Fruit fly (Drosophila melanogaster): ENCODE data around the gene dpr14.

The dpr14 gene

dm6 chrX:7908239-7909068 lies at the start of gene dpr14, which contains the start of gene spidey:
Gene dpr14, minus strand, starts transcription at chrX:7908286.
Gene spidey, plus strand, starts transcription at chrX:7908931.
- peak; percentile 85 for TF ChIP-seq CG17801 (GFP tag; optimal IDR thresholded peaks at IDR 0.05; ENCODE audit: partially characterized antibody)

dm6 chrX:7955890-7956289 lies 47.8 kb upstream of the dpr14 start, which contains the start of the genes CG15332 and CG15330:
Gene CG15332, minus strand, starts transcription at chrX:7955990.
Gene CG15330, plus strand, starts transcription at chrX:7956064.
- TF ChIP-seq CG17801 (GFP tag; optimal IDR thresholded peaks at IDR 0.05; ENCODE audit: partially characterized antibody), result no peak

- peak; percentile 90 for TF ChIP-seq CG17801 (GFP tag; optimal IDR thresholded peaks at IDR 0.05; ENCODE audit: partially characterized antibody)
Measured at dm6 chrX:7946858-7947313, 38.8 kb upstream of the dpr14 start, which contains the start of gene orion. Gene orion, minus strand, starts transcription at chrX:7946908.

dm6 chrX:7944772-7945722 lies 37.0 kb upstream of the dpr14 start:
- TF ChIP-seq CG17801 (GFP tag; optimal IDR thresholded peaks at IDR 0.05; ENCODE audit: partially characterized antibody), result peak; percentile 48

- no peak for TF ChIP-seq CG17801 (GFP tag; optimal IDR thresholded peaks at IDR 0.05; ENCODE audit: partially characterized antibody)
Measured at dm6 chrX:7944151-7944713, 36.1 kb upstream of the dpr14 start.

- no peak for TF ChIP-seq CG17801 (GFP tag; optimal IDR thresholded peaks at IDR 0.05; ENCODE audit: partially characterized antibody)
Measured at dm6 chrX:7938482-7938804, 30.4 kb upstream of the dpr14 start.

dm6 chrX:7937588-7938481 lies 29.7 kb upstream of the dpr14 start:
- peak; percentile 81 for TF ChIP-seq CG17801 (GFP tag; optimal IDR thresholded peaks at IDR 0.05; ENCODE audit: partially characterized antibody)

- TF ChIP-seq CG17801 (GFP tag; optimal IDR thresholded peaks at IDR 0.05; ENCODE audit: partially characterized antibody), result peak; percentile 48
Measured at dm6 chrX:7935798-7936572, 27.9 kb upstream of the dpr14 start, which contains the start of gene Ubr3. Gene Ubr3, plus strand, starts transcription at chrX:7935896.

- peak; percentile 89 for TF ChIP-seq CG17801 (GFP tag; optimal IDR thresholded peaks at IDR 0.05; ENCODE audit: partially characterized antibody)
Measured at dm6 chrX:7934679-7935078, 26.6 kb upstream of the dpr14 start, which contains the start of gene RpS14b. Gene RpS14b, plus strand, starts transcription at chrX:7934898.

dm6 chrX:7933210-7933915 lies 25.3 kb upstream of the dpr14 start, which contains the start of the genes Dhdds and RpS14a:
Gene Dhdds, minus strand, starts transcription at chrX:7933351.
Gene RpS14a, plus strand, starts transcription at chrX:7933742.
- no peak for TF ChIP-seq CG17801 (GFP tag; optimal IDR thresholded peaks at IDR 0.05; ENCODE audit: partially characterized antibody)

- TF ChIP-seq CG17801 (GFP tag; optimal IDR thresholded peaks at IDR 0.05; ENCODE audit: partially characterized antibody), result no peak
Measured at dm6 chrX:7931028-7931549, 23.0 kb upstream of the dpr14 start, which contains the start of gene mahe. Gene mahe, minus strand, starts transcription at chrX:7931382.
